Worm (Caenorhabditis elegans) whole organism, mixed stage, embryonic: ENCODE data around the gene C18D11.10.

Experiments
- blmp-1 ChIP-seq: fragments of 150-350 bp; optimal IDR thresholded peaks from 2 replicates; lab custom pipeline; 2014; ENCODE audit warnings: missing biosample characterization, missing genetic modification characterization
- ceh-39 ChIP-seq: fragments of 150-350 bp; optimal IDR thresholded peaks from 2 replicates; lab custom pipeline; 2014; ENCODE audit warnings: missing biosample characterization, missing genetic modification characterization
- ceh-83 ChIP-seq: fragments of 200-800 bp; sonication (Bioruptor generic); optimal IDR thresholded peaks from 2 replicates; lab custom pipeline; 2018; ENCODE audit warnings: mild to moderate bottlenecking, missing genetic modification characterization, missing compliant biosample characterization
- ces-1 ChIP-seq: fragments of 150-350 bp; optimal IDR thresholded peaks from 2 replicates; lab custom pipeline; 2014; ENCODE audit warnings: missing biosample characterization, missing genetic modification reagents, missing genetic modification characterization
- drap-1 ChIP-seq: fragments of 200-800 bp; sonication (Bioruptor generic); optimal IDR thresholded peaks from 3 replicates; lab custom pipeline; 2018; ENCODE audit warnings: mild to moderate bottlenecking, missing genetic modification characterization, missing compliant biosample characterization
- elt-3 ChIP-seq: fragments of 150-350 bp; optimal IDR thresholded peaks from 2 replicates; lab custom pipeline; 2014; ENCODE audit warnings: missing biosample characterization, missing genetic modification characterization
- flh-1 ChIP-seq: fragments of 200-800 bp; sonication (Bioruptor generic); optimal IDR thresholded peaks from 2 replicates; lab custom pipeline; 2018; ENCODE audit warnings: mild to moderate bottlenecking, missing genetic modification characterization, moderate library complexity, missing compliant biosample characterization
- ham-2 ChIP-seq: fragments of 200-800 bp; sonication (Bioruptor generic); optimal IDR thresholded peaks from 2 replicates; lab custom pipeline; 2018; ENCODE audit warnings: mild to moderate bottlenecking, missing genetic modification characterization, missing compliant biosample characterization
- hlh-1 ChIP-seq: fragments of 150-350 bp; optimal IDR thresholded peaks from 2 replicates; lab custom pipeline; 2014; ENCODE audit warnings: missing biosample characterization, missing genetic modification reagents, missing genetic modification characterization
- lin-13 ChIP-seq: fragments of 150-350 bp; optimal IDR thresholded peaks from 2 replicates; lab custom pipeline; 2014; ENCODE audit warnings: missing biosample characterization, missing genetic modification characterization
- lin-32 ChIP-seq: fragments of 200-800 bp; sonication (Bioruptor generic); optimal IDR thresholded peaks from 2 replicates; lab custom pipeline; 2018; ENCODE audit warnings: mild to moderate bottlenecking, missing genetic modification characterization, missing compliant biosample characterization
- lsy-2 ChIP-seq: fragments of 150-350 bp; optimal IDR thresholded peaks from 2 replicates; lab custom pipeline; 2014; ENCODE audit warnings: missing biosample characterization, missing genetic modification characterization
- mep-1 ChIP-seq: fragments of 150-350 bp; optimal IDR thresholded peaks from 2 replicates; lab custom pipeline; 2017; ENCODE audit warnings: missing biosample characterization, missing genetic modification reagents, missing genetic modification characterization, inconsistent platforms
- mls-2 ChIP-seq: sonication (generic microtip); optimal IDR thresholded peaks from 2 replicates; lab custom pipeline; 2016; ENCODE audit warnings: mild to moderate bottlenecking, missing genetic modification characterization, moderate library complexity, missing compliant biosample characterization
- nhr-12 ChIP-seq: fragments of 150-350 bp; optimal IDR thresholded peaks from 2 replicates; lab custom pipeline; 2014; ENCODE audit warnings: missing biosample characterization, missing genetic modification characterization
- nhr-2 ChIP-seq: fragments of 150-350 bp; optimal IDR thresholded peaks from 2 replicates; lab custom pipeline; 2014; ENCODE audit warnings: missing biosample characterization, missing genetic modification characterization
- nhr-237 ChIP-seq: fragments of 150-350 bp; optimal IDR thresholded peaks from 2 replicates; lab custom pipeline; 2014; ENCODE audit warnings: missing biosample characterization, missing genetic modification characterization
- nhr-28 ChIP-seq: fragments of 150-350 bp; optimal IDR thresholded peaks from 2 replicates; lab custom pipeline; 2014; ENCODE audit warnings: missing biosample characterization, missing genetic modification characterization
- sem-2 ChIP-seq: fragments of 200-800 bp; sonication (Bioruptor generic); optimal IDR thresholded peaks from 2 replicates; lab custom pipeline; 2018; ENCODE audit warnings: mild to moderate bottlenecking, missing genetic modification characterization, missing compliant biosample characterization
- unc-39 ChIP-seq: fragments of 150-350 bp; optimal IDR thresholded peaks from 2 replicates; lab custom pipeline; 2014; ENCODE audit warnings: missing biosample characterization, missing genetic modification characterization
- unc-62 ChIP-seq: fragments of 150-350 bp; optimal IDR thresholded peaks from 2 replicates; lab custom pipeline; 2014; ENCODE audit warnings: missing biosample characterization, missing genetic modification reagents, missing genetic modification characterization
- zip-8 ChIP-seq: fragments of 150-350 bp; optimal IDR thresholded peaks from 2 replicates; lab custom pipeline; 2014; ENCODE audit warnings: missing biosample characterization, missing genetic modification characterization
- ztf-11 ChIP-seq: fragments of 150-350 bp; optimal IDR thresholded peaks from 2 replicates; lab custom pipeline; 2014; ENCODE audit warnings: missing biosample characterization, missing genetic modification characterization

The C18D11.10 gene

ce11 chrIII:11849590-11849989, 42.1 kb downstream of the C18D11.10 start:
- TF ChIP-seq drap-1 (no peak), hlh-1 (no peak), zip-8 (tag; lab: Kevin White, UChicago) (no peak), nhr-12 (tag; lab: Kevin White, UChicago) (no peak), lin-13 (tag; lab: Kevin White, UChicago) (no peak), nhr-237 (no peak), sem-2 (GFP tag; lab: Kevin White, UChicago) (no peak), mls-2 (tag; lab: Kevin White, UChicago) (no peak), ztf-11 (tag; lab: Kevin White, UChicago) (no peak), ceh-83 (no peak), lin-32 (no peak), flh-1 (GFP tag; lab: Kevin White, UChicago) (no peak), unc-39 (tag; lab: Kevin White, UChicago) (no peak), elt-3 (no peak), lsy-2 (tag; lab: Kevin White, UChicago) (no peak), unc-62 (no peak), ces-1 (GFP tag; lab: Kevin White, UChicago) (no peak), blmp-1 (tag; lab: Kevin White, UChicago) (no peak), mep-1 (tag; lab: Kevin White, UChicago) (no peak), nhr-28 (tag; lab: Kevin White, UChicago) (no peak)

DNA sequence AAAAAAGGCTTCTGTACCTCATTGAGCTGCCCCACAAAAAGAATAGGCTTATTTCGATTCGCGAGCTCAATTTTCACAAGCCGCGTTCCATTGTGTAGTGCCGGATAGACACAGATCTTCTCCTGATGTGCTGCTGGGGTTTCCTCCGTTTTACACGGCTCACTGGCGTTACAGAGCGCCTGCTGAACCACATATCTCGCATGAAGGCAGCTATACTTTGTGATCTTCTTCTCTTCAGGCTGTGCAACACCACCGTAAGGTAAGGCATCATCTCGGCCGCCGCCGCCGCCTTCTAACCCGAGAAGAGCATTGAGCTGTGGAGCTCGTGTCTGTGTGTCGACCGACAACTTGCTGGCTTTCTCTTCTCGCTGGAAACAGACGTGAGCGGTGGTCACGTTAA, 46.0 kb downstream of the C18D11.10 start:
- no peak for TF ChIP-seq unc-62
- TF ChIP-seq nhr-2 (tag; lab: Kevin White, UChicago): no peak
- no peak for TF ChIP-seq ham-2
- TF ChIP-seq lsy-2 (tag; lab: Kevin White, UChicago): no peak
- TF ChIP-seq ces-1 (GFP tag; lab: Kevin White, UChicago): no peak
- TF ChIP-seq nhr-237: no peak

DNA sequence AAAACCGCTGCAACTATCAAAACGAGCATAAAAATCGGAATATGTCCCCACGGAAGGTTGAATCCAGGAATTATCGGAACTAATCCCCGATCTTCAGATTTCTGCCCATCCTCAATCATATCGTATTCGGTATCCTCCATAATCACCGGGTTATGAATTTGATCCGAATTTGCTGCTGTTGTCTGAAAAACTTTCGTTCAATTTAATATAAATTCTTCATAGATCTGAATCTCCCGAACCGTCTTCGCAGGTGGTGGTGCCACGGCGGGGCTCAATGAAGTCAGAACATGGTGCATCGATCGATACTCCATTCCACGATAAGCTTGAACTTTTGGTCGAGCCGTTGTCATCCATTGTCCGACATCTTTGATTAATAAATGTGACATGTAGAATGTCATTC, 49.3 kb downstream of the C18D11.10 start:
- TF ChIP-seq ceh-39 (tag; lab: Kevin White, UChicago): no peak
